Fruit fly (Drosophila melanogaster): ENCODE measurements around the gene ttk.

The ttk gene

DNA sequence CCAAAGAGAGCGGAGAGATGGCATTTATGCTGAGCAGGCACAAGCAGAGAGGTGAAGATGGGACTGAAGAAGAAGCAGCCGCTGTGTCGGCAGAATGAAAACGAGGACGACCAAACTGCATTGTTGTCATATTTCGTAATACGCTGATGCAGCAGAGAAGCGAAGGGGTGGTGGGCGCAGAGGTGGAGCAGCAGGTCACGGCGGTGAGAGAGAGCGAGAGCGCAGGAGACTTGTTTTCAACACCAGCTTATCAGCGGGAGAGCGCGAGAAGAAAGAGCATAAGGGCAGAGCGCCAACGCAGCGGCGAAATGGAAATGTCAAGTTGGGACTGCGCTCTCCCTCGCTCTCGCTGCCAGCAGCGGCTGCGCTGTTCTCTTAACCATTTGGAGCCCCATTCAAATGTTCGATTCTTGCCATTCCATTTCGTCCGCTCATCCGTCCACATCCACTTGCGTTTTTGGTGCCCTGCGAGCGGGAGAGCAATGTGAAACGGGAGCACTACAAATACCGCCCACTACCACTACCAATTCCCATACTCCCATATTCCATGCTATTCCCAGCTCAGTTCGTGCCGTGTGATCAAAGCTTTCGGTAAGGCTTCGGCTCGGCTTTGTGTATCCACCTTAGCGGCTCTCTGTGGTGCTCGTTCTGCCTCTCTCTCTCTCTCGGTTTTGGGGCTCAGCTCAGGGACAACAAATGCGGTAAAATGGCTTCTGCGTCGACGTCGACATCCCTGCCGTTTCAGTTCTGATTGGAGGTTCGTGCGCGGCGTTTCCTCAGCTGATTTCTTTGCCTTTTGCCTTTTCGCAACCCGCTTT, at the start of gene ttk:
ttk (plus strand) TSS at position 562 of the 818 bp plus-strand sequence.
- peak; percentile 95 to 97 for TF ChIP-seq Trl (optimal IDR thresholded peaks at IDR 0.05)
- TF ChIP-seq Trl (GFP tag; optimal IDR thresholded peaks at IDR 0.05), result peak; percentile 41
- no peak for TF ChIP-seq ewg (GFP tag; optimal IDR thresholded peaks at IDR 0.05)
- TF ChIP-seq ci (GFP tag; IDR thresholded peaks at IDR 0.05), result peak; percentile 8; the same call in 1 of the 3 replicates
- no peak for TF ChIP-seq bsh (GFP tag; optimal IDR thresholded peaks at IDR 0.05)
- TF ChIP-seq Hr39 (optimal IDR thresholded peaks at IDR 0.05), result no peak
- TF ChIP-seq CG10979 (tag; optimal IDR thresholded peaks at IDR 0.05), result no peak
- TF ChIP-seq Dip3 (GFP tag; optimal IDR thresholded peaks at IDR 0.05), result no peak
- no peak for TF ChIP-seq Neu2 (GFP tag; optimal IDR thresholded peaks at IDR 0.05; ENCODE audit: borderline replicate concordance)
- 0 out of 3 replicates have a peak, but pooled peaks have one; percentile 50 for TF ChIP-seq so (GFP tag; IDR thresholded peaks at IDR 0.05)
- TF ChIP-seq CG17328 (GFP tag; IDR thresholded peaks at IDR 0.05), result no peak
- peak; percentile 72 for TF ChIP-seq Med (GFP tag)
- TF ChIP-seq CG4730 (GFP tag; IDR thresholded peaks at IDR 0.05), result no peak
- peak in 1 of 2 experiments; percentile 16 for TF ChIP-seq Eip74EF (GFP tag; optimal IDR thresholded peaks at IDR 0.05)
- no peak for TF ChIP-seq luna (GFP tag; optimal IDR thresholded peaks at IDR 0.05)
- TF ChIP-seq Jarid2 (GFP tag; optimal IDR thresholded peaks at IDR 0.05), result peak; percentile 54
- no peak for TF ChIP-seq CG18262 (tag; optimal IDR thresholded peaks at IDR 0.05)
- no peak for TF ChIP-seq Oli (tag; optimal IDR thresholded peaks at IDR 0.05)
- peak; percentile 87 for TF ChIP-seq CG3163 (GFP tag; optimal IDR thresholded peaks at IDR 0.05)
- no peak for TF ChIP-seq Sox100B (GFP tag; optimal IDR thresholded peaks at IDR 0.05)
- TF ChIP-seq gfzf (GFP tag; optimal IDR thresholded peaks at IDR 0.05), result no peak
- TF ChIP-seq lab (GFP tag; optimal IDR thresholded peaks at IDR 0.05), result peak; percentile 2
- peak; percentile 45; the same call in 2 of the 4 replicates for TF ChIP-seq Dll (GFP tag; IDR thresholded peaks at IDR 0.05; ENCODE audit: partially characterized antibody)
- peak; percentile 96 for TF ChIP-seq yki (optimal IDR thresholded peaks at IDR 0.05)
- peak; percentile 0 for TF ChIP-seq Nf-YB (GFP tag; optimal IDR thresholded peaks at IDR 0.05)
- TF ChIP-seq chn (GFP tag; optimal IDR thresholded peaks at IDR 0.05), result peak; percentile 58
- TF ChIP-seq tap (tag; optimal IDR thresholded peaks at IDR 0.05), result no peak
- TF ChIP-seq CG11560 (tag; IDR thresholded peaks at IDR 0.05), result no peak
- peak; percentile 22 for TF ChIP-seq CG6254 (GFP tag; optimal IDR thresholded peaks at IDR 0.05)
- TF ChIP-seq CG3995 (GFP tag; optimal IDR thresholded peaks at IDR 0.05), result no peak
- no peak for TF ChIP-seq CG12744 (GFP tag; optimal IDR thresholded peaks at IDR 0.05)
- TF ChIP-seq kah (GFP tag; optimal IDR thresholded peaks at IDR 0.05), result peak; percentile 8
- no peak for TF ChIP-seq Lim3 (GFP tag; IDR thresholded peaks at IDR 0.05)
- 0 out of 2 replicates have a peak, but pooled peaks have one; percentile 9 for TF ChIP-seq CG32767 (GFP tag; IDR thresholded peaks at IDR 0.05)
- TF ChIP-seq odd (GFP tag; optimal IDR thresholded peaks at IDR 0.05), result peak; percentile 7
- no peak for TF ChIP-seq CG11085 (GFP tag; IDR thresholded peaks at IDR 0.05)
- TF ChIP-seq CG34224 (GFP tag; IDR thresholded peaks at IDR 0.05; ENCODE audit: partially characterized antibody), result peak; percentile 46; the same call in 1 of the 3 replicates
- TF ChIP-seq Elba2 (GFP tag; optimal IDR thresholded peaks at IDR 0.05), result no peak
- 0 out of 2 replicates have a peak, but pooled peaks have one; percentile 14 for TF ChIP-seq CG42726 (GFP tag; IDR thresholded peaks at IDR 0.05; ENCODE audit: partially characterized antibody)
- TF ChIP-seq Dad (GFP tag; optimal IDR thresholded peaks at IDR 0.05), result peak; percentile 3
- peak; percentile 19 for TF ChIP-seq CG6813 (GFP tag; optimal IDR thresholded peaks at IDR 0.05)
- TF ChIP-seq nerfin-1 (tag; optimal IDR thresholded peaks at IDR 0.05), result no peak
- TF ChIP-seq bbx (GFP tag; IDR thresholded peaks at IDR 0.05; ENCODE audit: partially characterized antibody), result 0 out of 2 replicates have a peak, but pooled peaks have one; percentile 22
- peak; percentile 15 for TF ChIP-seq salm (tag; optimal IDR thresholded peaks at IDR 0.05)
- no peak for TF ChIP-seq Bteb2 (GFP tag; optimal IDR thresholded peaks at IDR 0.05)
- TF ChIP-seq dmrt99B (tag; optimal IDR thresholded peaks at IDR 0.05), result peak; percentile 13
- TF ChIP-seq hbn (GFP tag; IDR thresholded peaks at IDR 0.05; ENCODE audit: partially characterized antibody), result peak; percentile 41
- peak; percentile 6 for TF ChIP-seq CG8924 (tag; optimal IDR thresholded peaks at IDR 0.05)

Data from whole organism, embryonic.